Worm (Caenorhabditis elegans) whole organism, late embryonic: Measurements from ENCODE around the gene T25E4.1.

Experiments
- K09A11.1 ChIP-seq: sonication (generic microtip); optimal IDR thresholded peaks from 2 replicates; lab custom pipeline; 2017; ENCODE audit warnings: antibody characterized with exemption, mild to moderate bottlenecking, missing genetic modification characterization, missing compliant biosample characterization; ENCODE audit not compliant: insufficient read depth
- Y22D7AL.16 ChIP-seq: sonication (generic microtip); optimal IDR thresholded peaks from 2 replicates; lab custom pipeline; 2016; ENCODE audit warnings: missing genetic modification characterization, missing compliant biosample characterization
- ama-1 ChIP-seq: fragments of 150-350 bp; optimal IDR thresholded peaks from 2 replicates; lab custom pipeline; 2014
- ceh-19 ChIP-seq: fragments of 200-800 bp; sonication (Bioruptor generic); optimal IDR thresholded peaks from 2 replicates; lab custom pipeline; 2018; ENCODE audit warnings: mild to moderate bottlenecking, missing genetic modification characterization, missing compliant biosample characterization
- ceh-2 ChIP-seq: sonication (generic microtip); optimal IDR thresholded peaks from 2 replicates; lab custom pipeline; 2016; ENCODE audit warnings: missing genotype, missing genetic modification characterization, missing compliant biosample characterization
- ceh-31 ChIP-seq: sonication (generic microtip); optimal IDR thresholded peaks from 2 replicates; lab custom pipeline; 2016; ENCODE audit warnings: missing genetic modification characterization, missing compliant biosample characterization
- ceh-48 ChIP-seq: sonication (generic microtip); optimal IDR thresholded peaks from 2 replicates; lab custom pipeline; 2016; ENCODE audit warnings: missing genetic modification characterization, inconsistent platforms, missing compliant biosample characterization
- ceh-6 ChIP-seq: fragments of 200-800 bp; sonication (Bioruptor generic); optimal IDR thresholded peaks from 2 replicates; lab custom pipeline; 2018; ENCODE audit warnings: mild to moderate bottlenecking, missing genetic modification characterization, missing compliant biosample characterization
- hlh-13 ChIP-seq: fragments of 200-800 bp; sonication (Bioruptor generic); optimal IDR thresholded peaks from 2 replicates; lab custom pipeline; 2018; ENCODE audit warnings: mild to moderate bottlenecking, missing genetic modification characterization, missing compliant biosample characterization
- pha-4 ChIP-seq: fragments of 150-350 bp; optimal IDR thresholded peaks from 2 replicates; lab custom pipeline; 2018; ENCODE audit warnings: missing biosample characterization, missing genetic modification reagents, missing genetic modification characterization
- pqm-1 ChIP-seq: sonication (generic microtip); optimal IDR thresholded peaks from 2 replicates; lab custom pipeline; 2016; ENCODE audit warnings: missing genetic modification characterization, missing compliant biosample characterization
- tbx-2 ChIP-seq: sonication (generic microtip); optimal IDR thresholded peaks from 2 replicates; lab custom pipeline; 2016; ENCODE audit warnings: missing genetic modification characterization, missing compliant biosample characterization
- unc-55 ChIP-seq: sonication (generic microtip); optimal IDR thresholded peaks from 2 replicates; lab custom pipeline; 2017; ENCODE audit warnings: missing biosample characterization, missing genetic modification reagents, missing genetic modification characterization

DNA sequence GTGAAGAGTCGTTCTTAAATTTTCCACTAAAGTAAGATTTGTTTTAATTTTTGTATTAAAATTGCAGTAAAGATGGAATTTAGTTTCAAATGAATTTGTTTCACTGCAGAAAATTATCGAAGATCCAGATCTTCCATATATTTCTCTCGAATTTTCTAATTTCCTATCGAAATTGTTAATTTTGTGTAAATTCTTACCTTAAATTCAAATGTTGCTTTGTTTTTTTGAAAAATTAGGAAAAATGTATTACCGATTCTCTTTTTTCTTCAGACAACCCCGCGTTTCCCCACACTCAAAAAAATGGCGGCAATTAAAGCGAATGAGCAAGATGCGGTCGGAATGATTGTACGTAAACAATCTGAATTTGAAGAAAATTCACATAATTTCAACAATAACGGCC lies 28.4 kb upstream of the T25E4.1 start, which contains the start of gene C17C3.6:
- no peak for TF ChIP-seq ceh-19
- TF ChIP-seq tbx-2 (tag; lab: Kevin White, UChicago), result no peak
- TF ChIP-seq pqm-1, result no peak
- TF ChIP-seq unc-55 (GFP tag; lab: Kevin White, UChicago), result no peak
- TF ChIP-seq ama-1 (lab: Kevin White, UChicago), result no peak
- no peak for TF ChIP-seq Y22D7AL.16 (tag; lab: Kevin White, UChicago)
- TF ChIP-seq ceh-48 (tag; lab: Kevin White, UChicago), result no peak
- TF ChIP-seq K09A11.1 (tag; lab: Kevin White, UChicago), result no peak
- no peak for TF ChIP-seq pha-4
- no peak for TF ChIP-seq ceh-6 (GFP tag; lab: Kevin White, UChicago)
- TF ChIP-seq ceh-2, result no peak
- no peak for TF ChIP-seq ceh-31 (tag; lab: Kevin White, UChicago)
- no peak for TF ChIP-seq hlh-13 (GFP tag; lab: Kevin White, UChicago)
